Worm (Caenorhabditis elegans) whole organism, L4 larva: Measurements from ENCODE around the gene fbxa-211.

Experiments
- ces-1 ChIP-seq: fragments of 150-350 bp; sonication (generic microtip); optimal IDR thresholded peaks from 4 replicates; lab custom pipeline; 2014; ENCODE audit warnings: missing biosample characterization, missing genetic modification reagents, missing genetic modification characterization
- mdl-1 ChIP-seq, 2 experiments: fragments of 150-350 bp in 1 of 2; sonication (generic microtip) in 1 of 2; optimal IDR thresholded peaks; 2 replicates each; lab custom pipeline; 2014 to 2017; ENCODE audit warnings: missing biosample characterization in 2 of 2, missing genetic modification characterization in 2 of 2
- nhr-76 ChIP-seq: fragments of 150-350 bp; optimal IDR thresholded peaks from 2 replicates; lab custom pipeline; 2014; ENCODE audit warnings: missing biosample characterization, missing genetic modification characterization
- nhr-77 ChIP-seq: fragments of 150-350 bp; optimal IDR thresholded peaks from 2 replicates; lab custom pipeline; 2014; ENCODE audit warnings: missing biosample characterization, missing genetic modification characterization
- unc-62 ChIP-seq, 3 experiments: fragments of 150-350 bp in 1 of 3; sonication (generic microtip); optimal IDR thresholded peaks in 2 of 3; peaks in 1 of 3; 1 replicate in 1 of 3; 2 replicates in 2 of 3; lab custom pipeline; 2014 to 2017; ENCODE audit warnings: missing biosample characterization in 3 of 3, missing genetic modification characterization in 3 of 3, missing genetic modification reagents in 3 of 3, missing genotype in 1 of 3

DNA sequence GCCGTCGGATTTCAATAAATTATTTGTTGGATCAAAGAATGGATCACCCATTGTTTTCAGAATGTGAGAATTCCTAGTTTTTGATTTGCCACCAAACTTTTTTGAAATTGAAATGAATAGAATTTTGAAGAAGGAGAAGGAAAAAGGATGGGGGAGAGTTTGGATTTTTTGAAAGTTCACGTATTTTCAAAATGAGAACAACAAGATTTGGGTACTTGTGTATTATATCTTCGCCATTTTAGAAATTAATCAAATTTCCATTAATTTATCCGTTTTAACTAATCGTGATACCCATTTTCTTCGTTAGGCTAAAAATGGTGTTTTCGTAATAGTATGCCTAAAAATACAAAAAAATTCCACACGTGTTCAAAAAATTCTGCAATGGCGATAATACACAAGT, 44.2 kb downstream of the fbxa-211 start, which contains the start of gene C14A6.8:
- TF ChIP-seq nhr-77 (tag; lab: Kevin White, UChicago) (no peak), ces-1 (GFP tag; lab: Kevin White, UChicago) (no peak), nhr-76 (tag; lab: Kevin White, UChicago) (no peak), unc-62 (GFP tag; optimal IDR thresholded peaks at IDR 0.05 in 1 of 2; lab: Kevin White, UChicago) (no peak), unc-62 (tag; optimal IDR thresholded peaks at IDR 0.05; lab: Kevin White, UChicago) (no peak), mdl-1 (tag; optimal IDR thresholded peaks at IDR 0.05; lab: Kevin White, UChicago) (no peak)
